Worm (Caenorhabditis elegans): ENCODE measurements around the gene prx-13.

The prx-13 gene

ce11 chrII:7238248-7238647 lies 13.6 kb downstream of the prx-13 start, which contains the start of gene aqp-1 (continued):
- TF ChIP-seq nhr-41 (GFP tag; IDR thresholded peaks at IDR 0.05) (no peak), tag-97 (GFP tag; IDR thresholded peaks at IDR 0.05) (no peak), T20F7.1 (GFP tag; optimal IDR thresholded peaks at IDR 0.05) (no peak), Y105C5A.15 (GFP tag; IDR thresholded peaks at IDR 0.05) (no peak), nhr-111 (GFP tag; optimal IDR thresholded peaks at IDR 0.05) (no peak), ces-1 (GFP tag; optimal IDR thresholded peaks at IDR 0.05) (no peak), nhr-25 (tag; optimal IDR thresholded peaks at IDR 0.05; ENCODE audit: borderline replicate concordance, insufficient read depth) (no peak), vab-7 (GFP tag; IDR thresholded peaks at IDR 0.05) (no peak), ztf-11 (tag; optimal IDR thresholded peaks at IDR 0.05) (no peak), spr-1 (tag; optimal IDR thresholded peaks at IDR 0.05) (no peak), F37D6.2 (tag; optimal IDR thresholded peaks at IDR 0.05) (no peak), lin-29 (GFP tag; IDR thresholded peaks at IDR 0.05) (no peak), nhr-77 (tag; optimal IDR thresholded peaks at IDR 0.05) (peak; percentile 45), ceh-82 (tag; optimal IDR thresholded peaks at IDR 0.05) (no peak), arid-1 (GFP tag; conservative IDR thresholded peaks at IDR 0.05) (no peak), hlh-11 (tag; optimal IDR thresholded peaks at IDR 0.05) (peak; percentile 81), lin-15B (tag; optimal IDR thresholded peaks at IDR 0.05) (no peak), mxl-3 (GFP tag; optimal IDR thresholded peaks at IDR 0.05) (peak; percentile 52), unc-130 (GFP tag; optimal IDR thresholded peaks at IDR 0.05) (no peak)

ce11 chrII:7236937-7237336 lies 14.9 kb downstream of the prx-13 start:
- TF ChIP-seq ceh-20 (GFP tag; IDR thresholded peaks at IDR 0.05) = no peak
- no peak for TF ChIP-seq daf-16 (GFP tag; optimal IDR thresholded peaks at IDR 0.05)
- TF ChIP-seq daf-16 (tag; optimal IDR thresholded peaks at IDR 0.05) = peak; percentile 39
- TF ChIP-seq pqm-1 (tag; optimal IDR thresholded peaks at IDR 0.05) = peak; percentile 1
- TF ChIP-seq tra-1 (GFP tag; IDR thresholded peaks at IDR 0.05) = 0 out of 2 replicates have a peak, but pooled peaks have one; percentile 39
- no peak for TF ChIP-seq lsy-2 (tag; optimal IDR thresholded peaks at IDR 0.05)
- peak; percentile 78 for TF ChIP-seq dmd-6 (GFP tag; IDR thresholded peaks at IDR 0.05)
- no peak for TF ChIP-seq php-3 (GFP tag; IDR thresholded peaks at IDR 0.05)
- TF ChIP-seq nhr-77 (tag; optimal IDR thresholded peaks at IDR 0.05) = no peak
- no peak for TF ChIP-seq nhr-25 (tag; optimal IDR thresholded peaks at IDR 0.05; ENCODE audit: borderline replicate concordance, insufficient read depth)
- TF ChIP-seq skn-1 (tag; optimal IDR thresholded peaks at IDR 0.05) = no peak
- no peak for TF ChIP-seq Y48G9A.11 (GFP tag; IDR thresholded peaks at IDR 0.05)
- TF ChIP-seq madf-9 (GFP tag; conservative IDR thresholded peaks at IDR 0.05) = no peak
- TF ChIP-seq ctbp-1 (GFP tag; IDR thresholded peaks at IDR 0.05) = no peak
- peak; percentile 28 for TF ChIP-seq nhr-28 (tag; optimal IDR thresholded peaks at IDR 0.05)
- TF ChIP-seq aha-1 (tag) = no peak
- no peak for TF ChIP-seq nhr-48 (tag; optimal IDR thresholded peaks at IDR 0.05)
- peak; percentile 53 for TF ChIP-seq hlh-11 (tag; optimal IDR thresholded peaks at IDR 0.05)
- TF ChIP-seq dve-1 (tag; optimal IDR thresholded peaks at IDR 0.05; ENCODE audit: insufficient read depth) = peak; percentile 2
- no peak for TF ChIP-seq spr-1 (tag; optimal IDR thresholded peaks at IDR 0.05)
- TF ChIP-seq madf-5 (GFP tag; IDR thresholded peaks at IDR 0.05) = no peak
- no peak for TF ChIP-seq hmg-1.1 (GFP tag; IDR thresholded peaks at IDR 0.05)
- no peak for TF ChIP-seq daf-8 (GFP tag; IDR thresholded peaks at IDR 0.05)
- no peak for TF ChIP-seq zfp-3 (GFP tag; conservative IDR thresholded peaks at IDR 0.05)
- peak; percentile 26 for TF ChIP-seq mes-2 (tag; optimal IDR thresholded peaks at IDR 0.05; ENCODE audit: poor library complexity, severe bottlenecking)
- no peak for TF ChIP-seq lin-38 (GFP tag; IDR thresholded peaks at IDR 0.05)
- TF ChIP-seq Y5F2A.4 (GFP tag; optimal IDR thresholded peaks at IDR 0.05) = no peak
